Worm (Caenorhabditis elegans): ENCODE data around the gene C02C6.14.

DNA sequence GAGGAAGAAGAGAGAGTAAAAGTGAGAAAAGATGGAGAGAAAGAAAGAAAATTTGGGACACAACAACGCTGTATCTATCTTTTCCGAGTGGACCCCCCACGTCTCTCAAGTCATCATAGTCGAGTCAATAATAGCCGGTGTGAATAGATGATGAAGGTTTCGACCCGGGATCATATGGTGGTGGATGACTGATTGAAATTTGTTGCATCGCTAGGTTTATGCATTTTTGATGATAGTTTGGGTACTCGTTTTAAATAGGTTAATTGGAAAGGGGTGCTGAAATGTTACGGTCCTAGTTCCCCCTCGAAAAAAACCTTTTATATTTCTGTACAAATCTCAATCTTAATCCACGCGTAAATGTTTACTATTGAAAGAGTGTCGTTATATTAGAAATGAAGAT is 18.1 kb downstream of the C02C6.14 start:
- TF ChIP-seq zag-1 (tag; optimal IDR thresholded peaks at IDR 0.05) (no peak), nhr-11 (tag; optimal IDR thresholded peaks at IDR 0.05) (no peak), ama-1 (optimal IDR thresholded peaks at IDR 0.05) (no peak), nhr-237 (tag; optimal IDR thresholded peaks at IDR 0.05) (no peak), nhr-12 (tag; optimal IDR thresholded peaks at IDR 0.05) (no peak), elt-2 (tag; optimal IDR thresholded peaks at IDR 0.05) (no peak), nhr-71 (tag; optimal IDR thresholded peaks at IDR 0.05) (no peak), ceh-82 (tag; optimal IDR thresholded peaks at IDR 0.05) (no peak), ets-5 (GFP tag; IDR thresholded peaks at IDR 0.05) (no peak), aly-2 (tag; optimal IDR thresholded peaks at IDR 0.05) (no peak), fkh-10 (GFP tag; optimal IDR thresholded peaks at IDR 0.05) (no peak), dpl-1 (GFP tag; optimal IDR thresholded peaks at IDR 0.05) (no peak)
